Fruit fly (Drosophila melanogaster): Measurements from ENCODE around the gene D19B.
A peak's percentile ranks its signal among the peaks of the same experiment; 100 is the strongest.

The D19B gene

DNA sequence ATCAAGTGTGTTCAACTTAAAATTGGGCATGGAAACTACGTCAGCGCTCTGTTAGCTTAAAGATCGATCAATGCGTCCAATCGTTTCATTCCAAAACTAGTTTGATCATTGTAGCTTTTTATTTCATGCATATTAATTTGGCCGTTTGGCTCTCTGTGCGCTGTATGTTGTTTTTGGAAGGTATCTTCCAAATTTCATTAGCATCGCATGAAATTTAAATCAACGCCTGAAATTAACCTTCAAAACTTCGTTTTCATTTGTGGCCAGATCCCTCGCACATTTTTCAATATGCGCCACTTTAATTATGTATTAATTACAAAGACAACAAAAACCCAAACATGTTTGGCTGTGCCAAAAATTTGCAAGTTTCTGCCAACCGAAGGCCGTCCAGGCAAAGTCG, 46.1 kb downstream of the D19B start:
- peak; percentile 79; the same call in 3 of the 4 replicates for TF ChIP-seq chinmo (GFP tag; IDR thresholded peaks at IDR 0.05; ENCODE audit: partially characterized antibody)
- peak; percentile 62 for TF ChIP-seq abd-A (tag; optimal IDR thresholded peaks at IDR 0.05)
- no peak for TF ChIP-seq bab2 (GFP tag; optimal IDR thresholded peaks at IDR 0.05)
- TF ChIP-seq CG7963 (GFP tag; IDR thresholded peaks at IDR 0.05; ENCODE audit: partially characterized antibody) = no peak
- TF ChIP-seq CG10979 (tag; optimal IDR thresholded peaks at IDR 0.05) = no peak
- TF ChIP-seq sd (tag; optimal IDR thresholded peaks at IDR 0.05) = peak; percentile 51
- TF ChIP-seq fu2 (GFP tag; optimal IDR thresholded peaks at IDR 0.05) = no peak
- TF ChIP-seq rib (GFP tag; IDR thresholded peaks at IDR 0.05) = peak; percentile 51; the same call in 1 of the 2 replicates
- no peak for TF ChIP-seq CG2202 (tag; optimal IDR thresholded peaks at IDR 0.05)
- no peak for TF ChIP-seq gfzf (GFP tag; optimal IDR thresholded peaks at IDR 0.05)
- TF ChIP-seq vvl (GFP tag; IDR thresholded peaks at IDR 0.05) = peak; percentile 76
- no peak for TF ChIP-seq sob (GFP tag; IDR thresholded peaks at IDR 0.05)

DNA sequence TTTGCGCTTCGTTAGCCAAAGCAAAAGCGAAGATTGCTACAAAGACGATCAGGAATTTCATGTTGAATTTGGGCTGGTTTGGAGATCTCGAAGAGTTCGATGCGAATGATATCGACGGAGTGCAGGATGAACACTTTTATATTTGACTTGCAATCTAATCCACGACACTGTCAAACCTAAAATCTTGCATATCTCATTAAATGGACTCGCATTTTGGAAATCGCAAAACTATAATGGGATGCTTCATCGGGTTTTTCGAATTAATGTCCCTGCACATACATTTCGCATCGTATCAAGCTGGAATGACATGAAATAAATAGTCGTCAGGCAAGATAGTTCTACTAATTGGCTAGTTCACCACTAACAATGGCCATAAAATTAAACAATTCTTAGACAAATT, 46.7 kb downstream of the D19B start, which contains the start of gene Lcp65Ae:
Gene Lcp65Ae, minus strand, starts transcription at position 101 of the 400 bp plus-strand sequence.
- TF ChIP-seq jigr1 (GFP tag; IDR thresholded peaks at IDR 0.05) = no peak
- no peak for TF ChIP-seq Dll (GFP tag; IDR thresholded peaks at IDR 0.05; ENCODE audit: partially characterized antibody)
- TF ChIP-seq Pdp1 (GFP tag; optimal IDR thresholded peaks at IDR 0.05) = no peak
- no peak for TF ChIP-seq Mad (GFP tag; optimal IDR thresholded peaks at IDR 0.05)
- TF ChIP-seq CG31388 (GFP tag; optimal IDR thresholded peaks at IDR 0.05) = no peak
- no peak for TF ChIP-seq bbx (GFP tag; IDR thresholded peaks at IDR 0.05; ENCODE audit: partially characterized antibody)
- no peak for TF ChIP-seq vfl (GFP tag; optimal IDR thresholded peaks at IDR 0.05)
- TF ChIP-seq org-1 (GFP tag; optimal IDR thresholded peaks at IDR 0.05) = no peak
- no peak for TF ChIP-seq jumu (GFP tag; optimal IDR thresholded peaks at IDR 0.05)
- TF ChIP-seq CG16815 (GFP tag; optimal IDR thresholded peaks at IDR 0.05) = no peak
- TF ChIP-seq NFAT (GFP tag; IDR thresholded peaks at IDR 0.05) = no peak
- no peak for TF ChIP-seq CG10654 (GFP tag; optimal IDR thresholded peaks at IDR 0.05)
- no peak for TF ChIP-seq Fer1 (GFP tag; optimal IDR thresholded peaks at IDR 0.05)
- no peak for TF ChIP-seq Oli (tag; optimal IDR thresholded peaks at IDR 0.05)
- no peak for TF ChIP-seq CG10543 (GFP tag; optimal IDR thresholded peaks at IDR 0.05)

DNA sequence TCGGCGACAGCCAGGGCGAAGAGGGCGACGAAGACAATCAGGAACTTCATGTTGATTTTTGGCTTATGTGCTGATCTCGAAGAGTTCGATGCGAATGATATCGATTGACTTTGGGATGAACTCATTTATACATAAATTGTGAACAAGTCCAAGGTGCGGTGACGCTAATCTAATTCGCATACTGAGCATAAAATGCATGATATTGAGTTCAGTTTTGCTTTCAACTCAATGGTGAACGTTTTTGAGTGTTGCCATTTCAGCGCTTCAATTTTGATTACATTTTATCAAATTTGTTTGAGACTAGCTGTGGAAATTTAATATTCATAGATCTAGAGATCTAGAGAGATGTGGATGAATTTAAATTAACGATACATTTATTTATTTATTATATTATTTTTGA, 48.0 kb downstream of the D19B start, which contains the start of gene Lcp65Af:
Gene Lcp65Af, minus strand, starts transcription at position 101 of the 400 bp plus-strand sequence.
- TF ChIP-seq ranshi (GFP tag; IDR thresholded peaks at IDR 0.05) = no peak

DNA sequence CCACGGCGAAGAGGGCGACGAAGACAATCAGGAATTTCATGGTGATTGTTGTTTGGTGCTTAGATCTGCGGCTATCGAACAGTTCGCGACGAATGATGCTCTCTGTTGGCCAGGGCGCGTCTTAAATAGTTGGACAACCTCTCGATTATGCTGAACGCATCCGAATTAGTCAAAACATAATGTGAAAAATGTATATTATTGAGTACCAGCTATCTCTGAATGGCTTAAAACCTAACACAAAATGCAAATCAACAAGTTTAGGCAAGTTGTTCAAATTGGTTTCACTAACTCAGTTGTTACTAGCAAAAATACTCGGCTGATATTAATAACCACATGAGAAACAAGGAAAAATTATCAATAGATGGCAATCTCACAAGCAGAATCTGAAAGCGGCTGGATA, 49.5 kb downstream of the D19B start, which contains the start of gene Lcp65Ag1:
Gene Lcp65Ag1, minus strand, starts transcription at position 101 of the 400 bp plus-strand sequence.
- TF ChIP-seq Spps (tag; optimal IDR thresholded peaks at IDR 0.05) = no peak
- TF ChIP-seq CG7556 (GFP tag; optimal IDR thresholded peaks at IDR 0.05) = no peak
- TF ChIP-seq maf-S (GFP tag; optimal IDR thresholded peaks at IDR 0.05) = no peak
- TF ChIP-seq CG14965 (GFP tag; optimal IDR thresholded peaks at IDR 0.05; ENCODE audit: borderline replicate concordance) = no peak
- TF ChIP-seq Asciz (GFP tag; optimal IDR thresholded peaks at IDR 0.05) = no peak
- no peak for TF ChIP-seq CG16813 (GFP tag; IDR thresholded peaks at IDR 0.05; ENCODE audit: partially characterized antibody)
- TF ChIP-seq Hr3 (GFP tag; optimal IDR thresholded peaks at IDR 0.05) = no peak
- no peak for TF ChIP-seq crp (GFP tag; optimal IDR thresholded peaks at IDR 0.05)
- no peak for TF ChIP-seq CG1529 (GFP tag; optimal IDR thresholded peaks at IDR 0.05)
- no peak for TF ChIP-seq Mad (GFP tag; optimal IDR thresholded peaks at IDR 0.05)
- no peak for TF ChIP-seq CG18764 (GFP tag; optimal IDR thresholded peaks at IDR 0.05)
- TF ChIP-seq jumu (GFP tag; optimal IDR thresholded peaks at IDR 0.05) = no peak
- TF ChIP-seq insv (GFP tag; optimal IDR thresholded peaks at IDR 0.05) = no peak
- TF ChIP-seq Dip3 (GFP tag; optimal IDR thresholded peaks at IDR 0.05) = no peak
- no peak for TF ChIP-seq grn (GFP tag; optimal IDR thresholded peaks at IDR 0.05)
- TF ChIP-seq CG6689 (GFP tag; IDR thresholded peaks at IDR 0.05) = no peak
- TF ChIP-seq CG10979 (tag; optimal IDR thresholded peaks at IDR 0.05) = no peak
- TF ChIP-seq gcm (GFP tag; optimal IDR thresholded peaks at IDR 0.05) = no peak

Measured in whole organism, embryonic.